Fruit fly (Drosophila melanogaster): ENCODE measurements around the gene CG6753.

- TF ChIP-seq rn (GFP tag; IDR thresholded peaks at IDR 0.05), result no peak
- no peak for TF ChIP-seq CG32121 (GFP tag; IDR thresholded peaks at IDR 0.05)
- no peak for TF ChIP-seq gl (tag; optimal IDR thresholded peaks at IDR 0.05)
- no peak for TF ChIP-seq CG14655 (GFP tag; optimal IDR thresholded peaks at IDR 0.05)
- no peak for TF ChIP-seq CG9948 (tag; optimal IDR thresholded peaks at IDR 0.05)
- no peak for TF ChIP-seq fd96Ca (GFP tag; IDR thresholded peaks at IDR 0.05)
- no peak for TF ChIP-seq Pif1A (GFP tag; optimal IDR thresholded peaks at IDR 0.05)
- no peak for TF ChIP-seq EcR (GFP tag; optimal IDR thresholded peaks at IDR 0.05)
- no peak for TF ChIP-seq Pif1B (GFP tag; optimal IDR thresholded peaks at IDR 0.05)
- no peak for TF ChIP-seq CG8159 (tag; optimal IDR thresholded peaks at IDR 0.05)
- TF ChIP-seq Ets98B (GFP tag; IDR thresholded peaks at IDR 0.05), result no peak
- TF ChIP-seq CG17806 (tag; optimal IDR thresholded peaks at IDR 0.05), result no peak
These were observed 15.5 kb downstream of the CG6753 start for dm6 chr3R:12626674-12627382.
